Fruit fly (Drosophila melanogaster): ENCODE measurements around the gene sog.

- TF ChIP-seq CG8944 (GFP tag; optimal IDR thresholded peaks at IDR 0.05) = no peak
- TF ChIP-seq Dek (tag; optimal IDR thresholded peaks at IDR 0.05) = no peak
- no peak for TF ChIP-seq CG42726 (GFP tag; IDR thresholded peaks at IDR 0.05; ENCODE audit: partially characterized antibody)
Measured at dm6 chrX:15675294-15675693, 42.1 kb upstream of the sog start, which contains the start of gene CG12708.
